Fruit fly (Drosophila melanogaster) Kc167 (cell line): ENCODE data around the gene scpr-B.

Experiments used
- Myc ChIP-seq: fragments of >200 bp; optimal IDR thresholded peaks from 2 replicates; lab custom pipeline; 2017; ENCODE audit warnings: missing external identifiers
- Sin3A ChIP-seq: fragments of >200 bp; optimal IDR thresholded peaks from 2 replicates; lab custom pipeline; 2018; ENCODE audit warnings: missing external identifiers
- h ChIP-seq: fragments of >200 bp; optimal IDR thresholded peaks from 3 replicates; lab custom pipeline; 2018; ENCODE audit warnings: missing external identifiers
- insv ChIP-seq: fragments of >200 bp; optimal IDR thresholded peaks from 3 replicates; lab custom pipeline; 2018; ENCODE audit warnings: missing external identifiers
- psq ChIP-seq: fragments of >200 bp; optimal IDR thresholded peaks from 2 replicates; lab custom pipeline; 2017; ENCODE audit warnings: missing external identifiers
- ttk ChIP-seq: sonication (Bioruptor generic); optimal IDR thresholded peaks from 2 replicates; lab custom pipeline; 2017; ENCODE audit warnings: missing external identifiers

Gene scpr-B

DNA sequence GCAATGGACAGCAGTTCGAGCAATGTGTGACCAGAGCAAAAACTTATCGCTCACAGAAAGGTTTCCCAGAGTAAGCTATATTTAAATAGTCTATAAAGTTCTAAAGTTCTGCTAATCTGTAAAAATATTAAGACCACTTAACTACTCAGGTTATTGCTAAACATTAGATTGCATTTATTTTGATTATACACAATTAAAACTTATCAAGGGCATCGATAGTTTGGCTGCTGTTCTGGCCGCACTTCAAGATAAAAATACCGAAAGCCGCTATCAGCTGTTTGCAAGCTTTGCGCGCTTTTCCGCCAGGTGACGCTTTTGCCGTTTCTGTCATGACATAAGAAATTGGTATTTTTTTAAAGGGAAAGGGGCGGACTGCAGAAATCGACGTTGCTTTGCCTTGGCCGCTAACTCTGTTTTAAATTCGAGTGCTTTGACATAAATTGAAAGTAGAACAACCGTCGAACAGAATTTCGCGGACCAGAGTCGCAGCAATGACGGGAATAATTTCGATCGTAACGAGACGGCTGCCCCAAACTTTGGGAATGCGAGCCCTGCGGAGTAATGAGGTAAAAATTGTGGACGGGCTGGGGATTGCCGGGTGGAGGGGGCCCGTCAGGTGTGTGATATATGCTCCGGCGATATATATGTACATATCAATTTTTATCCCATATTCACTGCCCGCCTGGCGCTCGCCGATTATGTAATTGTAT is 3.3 kb upstream of the scpr-B start, which contains the start of the genes CG17734 and CG5214:
CG17734 (minus strand) TSS at position 49 of the 710 bp plus-strand sequence.
CG5214 (plus strand) TSS at position 352 of the 710 bp plus-strand sequence.
- TF ChIP-seq insv: no peak
- no peak for TF ChIP-seq psq (lab: Kevin White, UChicago)
- TF ChIP-seq Sin3A (lab: Kevin White, UChicago): peak; percentile 17

DNA sequence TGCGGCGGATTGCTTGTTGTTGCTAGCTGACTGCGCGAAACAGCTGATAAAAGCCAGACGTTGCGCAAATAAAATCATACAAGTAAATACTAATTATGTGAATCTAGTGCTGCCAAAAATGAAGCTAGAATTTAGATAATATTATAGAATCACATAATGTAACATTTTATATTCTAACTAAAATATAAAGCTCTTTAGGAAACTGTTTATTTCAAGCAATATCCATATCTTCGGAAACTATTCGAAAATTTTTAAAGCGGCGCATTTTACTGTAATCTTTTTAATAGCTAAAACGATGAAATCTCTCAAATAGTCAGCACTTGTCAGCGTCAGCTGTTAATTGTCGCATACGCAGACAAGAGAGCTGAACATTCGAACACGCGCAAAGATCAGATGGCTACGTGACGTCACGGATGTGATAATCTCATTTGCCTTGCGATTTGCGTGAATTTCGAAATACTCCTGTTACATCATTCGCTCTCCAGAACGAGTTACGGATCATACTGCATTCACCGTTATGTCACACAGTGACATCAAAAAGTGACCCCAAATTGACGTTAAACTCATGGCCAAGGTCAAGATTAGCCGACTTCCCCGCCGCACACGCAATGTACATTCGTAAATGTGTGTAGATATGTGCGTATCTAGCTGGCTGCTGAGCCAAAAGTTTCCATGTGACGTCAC is 2.4 kb upstream of the scpr-B start:
- TF ChIP-seq ttk (no peak), Sin3A (lab: Kevin White, UChicago) (no peak), insv (no peak), Myc (lab: Kevin White, UChicago) (no peak), h (lab: Kevin White, UChicago) (no peak), psq (lab: Kevin White, UChicago) (no peak)

DNA sequence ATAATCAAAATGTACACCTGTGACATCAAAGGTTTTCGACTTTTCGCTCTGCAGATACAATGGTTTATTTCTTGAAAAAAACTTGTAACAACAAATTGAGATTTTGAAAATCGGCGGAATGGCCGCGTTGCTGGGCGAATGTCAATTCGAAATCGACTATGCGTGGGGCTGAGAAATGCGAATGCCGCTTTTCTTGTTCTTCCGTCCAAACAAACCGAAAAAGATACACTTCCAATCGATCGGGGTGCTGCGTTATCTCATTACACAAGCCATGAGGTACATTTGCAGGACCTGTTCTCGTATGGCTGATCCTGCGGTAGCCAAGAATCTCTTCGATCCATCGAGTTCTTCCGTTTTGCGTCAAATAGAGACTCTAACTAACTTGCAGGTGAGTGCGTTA is 3.2 kb downstream of the scpr-B start, which contains the start of gene CG31388:
CG31388 (plus strand) TSS at position 218 of the 400 bp plus-strand sequence.
- TF ChIP-seq Sin3A (lab: Kevin White, UChicago) (no peak), insv (no peak), ttk (no peak), h (lab: Kevin White, UChicago) (no peak), psq (lab: Kevin White, UChicago) (no peak)

- TF ChIP-seq Sin3A (lab: Kevin White, UChicago) (no peak), ttk (no peak), psq (lab: Kevin White, UChicago) (no peak), Myc (lab: Kevin White, UChicago) (no peak), h (lab: Kevin White, UChicago) (no peak), insv (no peak)
Observed at dm6 chr3R:11236041-11236440, 4.8 kb downstream of the scpr-B start, which contains the start of gene CG31441. Gene CG31441 (plus strand): TSS chr3R:11236286.

dm6 chr3R:11234918-11235371 is 5.8 kb downstream of the scpr-B start, which contains the start of the genes Arfip and CG17721:
Gene Arfip (minus strand): TSS chr3R:11235013.
Gene CG17721 (plus strand): TSS chr3R:11235140.
- no peak for TF ChIP-seq insv
- TF ChIP-seq Myc (lab: Kevin White, UChicago): no peak
- TF ChIP-seq Sin3A (lab: Kevin White, UChicago): no peak
- TF ChIP-seq psq (lab: Kevin White, UChicago): no peak
- TF ChIP-seq h (lab: Kevin White, UChicago): no peak
- no peak for TF ChIP-seq ttk

dm6 chr3R:11231705-11232261 is 9.0 kb downstream of the scpr-B start, which contains the start of the genes CG17187 and Dph3:
Gene CG17187 (minus strand): TSS chr3R:11231879.
Gene Dph3 (plus strand): TSS chr3R:11231912.
- no peak for TF ChIP-seq psq (lab: Kevin White, UChicago)

DNA sequence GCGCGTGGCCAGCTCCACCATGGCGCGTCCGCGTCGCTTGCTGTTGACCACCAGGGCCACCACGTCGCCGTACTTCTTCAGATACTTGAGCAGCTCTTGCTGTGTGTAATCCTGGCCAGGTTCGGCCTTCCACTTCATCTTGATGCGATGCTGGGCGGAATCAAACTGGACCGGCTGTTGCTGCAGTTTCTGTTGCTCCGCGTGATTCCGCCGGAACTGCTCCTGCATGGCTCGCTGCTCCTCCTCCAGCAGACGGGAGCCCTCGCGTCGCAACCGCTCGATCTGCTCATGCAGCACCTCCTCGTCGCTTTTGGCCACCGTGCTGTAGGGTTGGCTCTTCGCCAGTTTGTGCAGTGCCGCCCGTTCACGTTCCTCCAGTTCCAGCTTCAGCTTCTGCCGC is 9.8 kb downstream of the scpr-B start:
- TF ChIP-seq ttk: peak; percentile 67
- TF ChIP-seq insv: no peak
- TF ChIP-seq Sin3A (lab: Kevin White, UChicago): no peak

- TF ChIP-seq ttk (no peak), Sin3A (lab: Kevin White, UChicago) (no peak), Myc (lab: Kevin White, UChicago) (no peak), h (lab: Kevin White, UChicago) (no peak), insv (no peak), psq (lab: Kevin White, UChicago) (no peak)
Observed at dm6 chr3R:11230392-11230791, 10.4 kb downstream of the scpr-B start, which contains the start of gene GCC88. Gene GCC88 (minus strand): TSS chr3R:11230600.

DNA sequence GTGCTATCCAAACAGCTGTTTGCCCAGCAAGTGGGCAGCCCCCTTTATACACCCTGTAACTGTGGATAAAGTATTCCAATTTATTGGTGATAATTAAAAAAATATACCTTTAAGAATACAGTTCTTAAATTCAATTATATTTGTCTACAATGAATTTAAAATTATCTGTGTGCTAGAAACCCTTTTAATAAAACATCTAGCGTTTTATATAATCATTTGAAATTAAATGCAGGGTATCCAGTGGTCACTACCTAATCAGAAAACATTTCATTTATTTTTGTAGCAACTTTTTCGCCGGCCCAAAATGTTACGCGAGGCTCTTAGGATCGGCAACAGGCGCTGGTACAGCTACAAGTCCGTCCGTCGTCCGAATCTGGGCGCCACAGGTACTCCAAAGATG is 14.3 kb downstream of the scpr-B start, which contains the start of gene CG17726:
CG17726 (plus strand) TSS at position 267 of the 400 bp plus-strand sequence.
- TF ChIP-seq Sin3A (lab: Kevin White, UChicago) (no peak), h (lab: Kevin White, UChicago) (no peak), ttk (no peak)

dm6 chr3R:11225220-11225619 is 15.6 kb downstream of the scpr-B start, which contains the start of gene scpr-C:
Gene scpr-C (plus strand): TSS chr3R:11225520.
- TF ChIP-seq ttk: no peak
- TF ChIP-seq Myc (lab: Kevin White, UChicago): no peak
- TF ChIP-seq psq (lab: Kevin White, UChicago): no peak
- TF ChIP-seq Sin3A (lab: Kevin White, UChicago): no peak
- no peak for TF ChIP-seq h (lab: Kevin White, UChicago)
- no peak for TF ChIP-seq insv

dm6 chr3R:11224478-11224877 is 16.3 kb downstream of the scpr-B start:
- no peak for TF ChIP-seq ttk

DNA sequence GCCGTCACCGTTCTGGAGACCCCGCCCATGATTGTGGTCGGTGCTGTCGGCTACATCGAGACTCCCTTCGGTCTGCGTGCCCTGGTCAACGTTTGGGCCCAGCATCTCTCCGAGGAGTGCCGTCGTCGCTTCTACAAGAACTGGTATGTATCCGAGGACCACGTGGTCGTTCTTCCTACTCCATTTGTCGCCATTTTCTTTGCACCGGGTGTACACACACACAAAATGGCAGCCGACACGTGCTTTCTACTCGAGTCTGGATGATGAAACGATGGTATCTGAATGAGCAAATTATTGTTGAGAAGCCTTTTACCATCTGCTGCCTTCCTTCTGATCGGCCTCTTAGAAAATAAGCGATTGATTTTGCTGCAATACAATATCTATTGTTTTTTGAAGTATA is 18.2 kb downstream of the scpr-B start:
- TF ChIP-seq psq (lab: Kevin White, UChicago) (no peak), Sin3A (lab: Kevin White, UChicago) (no peak), Myc (lab: Kevin White, UChicago) (no peak), h (lab: Kevin White, UChicago) (no peak), ttk (no peak), insv (no peak)
